Worm (Caenorhabditis elegans) whole organism, L1 larva: Measurements from ENCODE around the gene let-92.

ENCODE experiments used
- C04F5.9 ChIP-seq: sonication (generic microtip); optimal IDR thresholded peaks from 2 replicates; lab custom pipeline; 2016; ENCODE audit warnings: missing genetic modification characterization, missing compliant biosample characterization
- Y116A8C.19 ChIP-seq: sonication (generic microtip); optimal IDR thresholded peaks from 2 replicates; lab custom pipeline; 2016; ENCODE audit warnings: missing compliant biosample characterization, missing genetic modification characterization, borderline replicate concordance
- ceh-63 ChIP-seq: fragments of 200-800 bp; sonication (Bioruptor generic); optimal IDR thresholded peaks from 2 replicates; lab custom pipeline; 2018; ENCODE audit warnings: mild to moderate bottlenecking, missing genetic modification characterization, missing compliant biosample characterization
- ceh-8 ChIP-seq: fragments of 200-800 bp; sonication (Bioruptor generic); optimal IDR thresholded peaks from 2 replicates; lab custom pipeline; 2018; ENCODE audit warnings: mild to moderate bottlenecking, missing genetic modification characterization, moderate library complexity, missing compliant biosample characterization
- ceh-82 ChIP-seq, 3 experiments: fragments of 150-350 bp in 1 of 3; sonication (generic microtip) in 2 of 3; optimal IDR thresholded peaks; 2 replicates each; lab custom pipeline; 2014 to 2017; ENCODE audit warnings: missing biosample characterization in 3 of 3, missing genetic modification characterization in 3 of 3
- ces-1 ChIP-seq: fragments of 150-350 bp; optimal IDR thresholded peaks from 2 replicates; lab custom pipeline; 2014; ENCODE audit warnings: missing biosample characterization, missing genetic modification reagents, missing genetic modification characterization
- dpl-1 ChIP-seq, 3 experiments: fragments of 150-350 bp in 2 of 3; sonication (generic microtip) in 1 of 3; optimal IDR thresholded peaks; 2 replicates each; lab custom pipeline; 2014 to 2017; ENCODE audit warnings: missing biosample characterization in 3 of 3, missing genetic modification characterization in 3 of 3, missing genetic modification reagents in 3 of 3
- dsc-1 ChIP-seq: sonication (generic microtip); optimal IDR thresholded peaks from 2 replicates; lab custom pipeline; 2016; ENCODE audit warnings: mild to moderate bottlenecking, missing genetic modification characterization, missing compliant biosample characterization
- efl-1 ChIP-seq, 4 experiments: fragments of 150-350 bp; optimal IDR thresholded peaks in 3 of 4; peaks in 1 of 4; 1 replicate in 1 of 4; 2 replicates in 3 of 4; lab custom pipeline; 2014; ENCODE audit warnings: missing biosample characterization in 2 of 4, missing genetic modification characterization in 2 of 4, missing genetic modification reagents in 2 of 4
- efl-3 ChIP-seq: fragments of 200-800 bp; sonication (Bioruptor generic); optimal IDR thresholded peaks from 2 replicates; lab custom pipeline; 2018; ENCODE audit warnings: mild to moderate bottlenecking, missing genetic modification characterization, missing compliant biosample characterization
- elt-2 ChIP-seq: sonication (generic microtip); optimal IDR thresholded peaks from 2 replicates; lab custom pipeline; 2016; ENCODE audit warnings: missing genetic modification characterization, mild to moderate bottlenecking, inconsistent platforms, missing compliant biosample characterization, missing genetic modification reagents
- fkh-10 ChIP-seq: sonication (generic microtip); optimal IDR thresholded peaks from 2 replicates; lab custom pipeline; 2017; ENCODE audit warnings: missing biosample characterization, missing genetic modification reagents, missing genetic modification characterization
- fkh-8 ChIP-seq: sonication (generic microtip); optimal IDR thresholded peaks from 2 replicates; lab custom pipeline; 2016; ENCODE audit warnings: mild to moderate bottlenecking, missing genetic modification characterization, missing compliant biosample characterization
- fos-1 ChIP-seq: fragments of 150-350 bp; optimal IDR thresholded peaks from 2 replicates; lab custom pipeline; 2014; ENCODE audit warnings: missing biosample characterization, missing genetic modification characterization
- grh-1 ChIP-seq: fragments of 200-800 bp; sonication (Bioruptor generic); IDR thresholded peaks from 2 replicates; pipeline ENCODE4 v1.3.6; 2022; ENCODE audit warnings: missing genetic modification reagents, missing genetic modification characterization, missing compliant biosample characterization
- hlh-17 ChIP-seq: fragments of 200-800 bp; sonication (Bioruptor generic); optimal IDR thresholded peaks from 2 replicates; lab custom pipeline; 2018; ENCODE audit warnings: missing genetic modification characterization, mild to moderate bottlenecking, missing compliant biosample characterization, moderate library complexity, borderline replicate concordance
- hpl-2 ChIP-seq: fragments of 150-350 bp; optimal IDR thresholded peaks from 2 replicates; lab custom pipeline; 2014; ENCODE audit warnings: missing biosample characterization, missing genetic modification reagents, missing genetic modification characterization
- irx-1 ChIP-seq: sonication (generic microtip); optimal IDR thresholded peaks from 2 replicates; lab custom pipeline; 2016; ENCODE audit warnings: missing genetic modification characterization, missing compliant biosample characterization
- isw-1 ChIP-seq: fragments of 200-800 bp; sonication (Bioruptor generic); IDR thresholded peaks from 2 replicates; pipeline ENCODE4 v1.3.6; 2022; ENCODE audit warnings: missing genetic modification characterization, missing compliant biosample characterization
- jun-1 ChIP-seq: fragments of 150-350 bp; optimal IDR thresholded peaks from 2 replicates; lab custom pipeline; 2014; ENCODE audit warnings: missing biosample characterization, missing genetic modification reagents, missing genetic modification characterization
- lin-14 ChIP-seq: fragments of 200-800 bp; sonication (Bioruptor generic); optimal IDR thresholded peaks from 2 replicates; lab custom pipeline; 2018; ENCODE audit warnings: mild to moderate bottlenecking, missing genetic modification characterization, moderate library complexity, missing compliant biosample characterization
- lin-15B ChIP-seq: fragments of 150-350 bp; sonication (generic microtip); optimal IDR thresholded peaks from 3 replicates; lab custom pipeline; 2014; ENCODE audit warnings: missing biosample characterization, missing genetic modification characterization
- lin-35 ChIP-seq, 2 experiments: fragments of 150-350 bp; optimal IDR thresholded peaks; 2 replicates each; lab custom pipeline; 2014; ENCODE audit warnings: missing biosample characterization in 2 of 2, missing genetic modification characterization in 2 of 2, missing genetic modification reagents in 2 of 2
- lsy-2 ChIP-seq, 2 experiments: fragments of 150-350 bp; optimal IDR thresholded peaks; 2 replicates each; lab custom pipeline; 2014; ENCODE audit warnings: missing biosample characterization in 2 of 2, missing genetic modification characterization in 2 of 2
- mab-9 ChIP-seq: fragments of 200-800 bp; sonication (Bioruptor generic); IDR thresholded peaks from 2 replicates; pipeline ENCODE4 v1.3.6; 2022; ENCODE audit warnings: missing genetic modification reagents, missing genetic modification characterization, missing compliant biosample characterization
- mdl-1 ChIP-seq, 2 experiments: fragments of 150-350 bp; optimal IDR thresholded peaks; 2 replicates each; lab custom pipeline; 2014 to 2017; ENCODE audit warnings: missing biosample characterization in 2 of 2, missing genetic modification characterization in 2 of 2, inconsistent platforms in 1 of 2
- mef-2 ChIP-seq: fragments of 150-350 bp; optimal IDR thresholded peaks from 2 replicates; lab custom pipeline; 2014; ENCODE audit warnings: missing biosample characterization, missing genetic modification characterization
- nhr-20 ChIP-seq: sonication (generic microtip); optimal IDR thresholded peaks from 2 replicates; lab custom pipeline; 2016; ENCODE audit warnings: mild to moderate bottlenecking, missing genetic modification characterization, missing compliant biosample characterization
- nhr-47 ChIP-seq: sonication (generic microtip); optimal IDR thresholded peaks from 2 replicates; lab custom pipeline; 2016; ENCODE audit warnings: mild to moderate bottlenecking, missing genetic modification characterization, moderate library complexity, missing compliant biosample characterization
- nhr-71 ChIP-seq: sonication (generic microtip); optimal IDR thresholded peaks from 2 replicates; lab custom pipeline; 2016; ENCODE audit warnings: mild to moderate bottlenecking, missing genetic modification characterization, moderate library complexity, missing compliant biosample characterization
- snu-23 ChIP-seq: sonication (generic microtip); optimal IDR thresholded peaks from 2 replicates; lab custom pipeline; 2016; ENCODE audit warnings: missing genetic modification characterization, missing compliant biosample characterization
- sox-4 ChIP-seq: sonication (generic microtip); optimal IDR thresholded peaks from 2 replicates; lab custom pipeline; 2016; ENCODE audit warnings: missing genetic modification characterization, missing compliant biosample characterization
- sup-37 ChIP-seq: fragments of 200-800 bp; sonication (Bioruptor generic); optimal IDR thresholded peaks from 2 replicates; lab custom pipeline; 2018; ENCODE audit warnings: mild to moderate bottlenecking, missing genetic modification characterization, missing compliant biosample characterization
- swsn-7 ChIP-seq: sonication (generic microtip); optimal IDR thresholded peaks from 2 replicates; lab custom pipeline; 2016; ENCODE audit warnings: missing genetic modification characterization, missing compliant biosample characterization
- tbx-2 ChIP-seq: sonication (generic microtip); optimal IDR thresholded peaks from 2 replicates; lab custom pipeline; 2016; ENCODE audit warnings: missing genetic modification characterization, missing compliant biosample characterization
- unc-30 ChIP-seq: sonication (generic microtip); optimal IDR thresholded peaks from 2 replicates; lab custom pipeline; 2017; ENCODE audit warnings: missing biosample characterization, missing genetic modification characterization
- unc-62 ChIP-seq: fragments of 150-350 bp; optimal IDR thresholded peaks from 2 replicates; lab custom pipeline; 2014; ENCODE audit warnings: missing biosample characterization, missing genetic modification reagents, missing genetic modification characterization
- unc-86 ChIP-seq: sonication (generic microtip); optimal IDR thresholded peaks from 2 replicates; lab custom pipeline; 2016; ENCODE audit warnings: missing genetic modification characterization, missing compliant biosample characterization
- unc-98 ChIP-seq: fragments of 200-800 bp; sonication (Bioruptor generic); IDR thresholded peaks from 2 replicates; pipeline ENCODE4 v1.3.6; 2022; ENCODE audit warnings: missing genetic modification characterization, missing compliant biosample characterization
- vab-15 ChIP-seq: sonication (generic microtip); optimal IDR thresholded peaks from 2 replicates; lab custom pipeline; 2017; ENCODE audit warnings: missing genotype, mild to moderate bottlenecking, missing genetic modification characterization, missing compliant biosample characterization
- xbp-1 ChIP-seq: sonication (generic microtip); optimal IDR thresholded peaks from 2 replicates; lab custom pipeline; 2016; ENCODE audit warnings: missing genetic modification characterization, missing compliant biosample characterization
- ztf-11 ChIP-seq, 2 experiments: sonication (generic microtip); optimal IDR thresholded peaks; 2 replicates each; lab custom pipeline; 2016 to 2017; ENCODE audit warnings: missing genetic modification characterization in 2 of 2, missing biosample characterization in 1 of 2, missing compliant biosample characterization in 1 of 2

Gene let-92

DNA sequence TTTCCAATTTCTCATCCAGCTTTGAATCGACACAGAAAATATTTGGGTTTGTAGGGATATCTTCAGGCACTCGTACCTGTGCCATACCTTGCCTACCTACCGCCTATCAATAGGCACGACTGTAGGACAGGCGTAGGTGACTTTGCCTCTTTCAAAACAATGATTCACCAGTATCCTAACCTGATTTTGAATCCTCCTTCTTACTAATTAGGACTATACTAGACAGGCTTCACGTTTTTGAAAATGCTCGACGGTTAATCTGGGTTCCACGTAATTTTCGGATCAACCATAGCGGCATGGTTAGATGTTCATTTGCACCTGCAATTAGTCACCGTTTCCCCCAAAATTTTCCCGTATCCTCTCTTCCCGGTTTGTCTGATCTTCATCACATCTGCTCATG is 10.2 kb downstream of the let-92 start:
- TF ChIP-seq Y116A8C.19, result no peak
- no peak for TF ChIP-seq ceh-8 (GFP tag; lab: Kevin White, UChicago)
- no peak for TF ChIP-seq jun-1 (tag; lab: Kevin White, UChicago)
- no peak for TF ChIP-seq irx-1

DNA sequence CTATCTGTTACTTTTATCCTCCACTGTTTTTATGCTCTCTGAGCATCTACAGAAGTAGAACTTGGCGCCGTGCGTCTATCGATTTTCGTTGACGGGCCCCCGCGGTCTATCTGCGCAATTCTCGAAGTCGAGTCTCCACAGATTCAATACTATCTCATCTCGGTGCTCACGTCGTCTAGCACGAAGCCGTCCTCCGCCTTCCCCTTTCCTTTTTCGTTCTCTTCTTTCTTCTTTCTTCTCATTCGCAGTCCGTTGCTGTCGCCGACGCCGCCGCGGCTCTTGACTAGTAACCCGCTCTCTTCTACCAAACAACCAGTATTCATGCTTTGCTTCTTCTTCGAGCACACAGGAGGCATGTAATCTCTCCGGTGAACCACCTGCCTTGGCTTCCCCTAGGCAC is 12.8 kb downstream of the let-92 start:
- TF ChIP-seq mab-9 (GFP tag; lab: Robert Waterston, UW) (no peak), efl-3 (GFP tag; lab: Kevin White, UChicago) (no peak), unc-62 (GFP tag; lab: Kevin White, UChicago) (no peak), C04F5.9 (tag; lab: Kevin White, UChicago) (no peak), dsc-1 (tag; lab: Kevin White, UChicago) (peak; percentile 44), hpl-2 (GFP tag; lab: Kevin White, UChicago) (no peak), swsn-7 (tag; lab: Kevin White, UChicago) (peak; percentile 41), fkh-8 (tag; lab: Kevin White, UChicago) (peak; percentile 89), hlh-17 (GFP tag; lab: Kevin White, UChicago) (no peak), ces-1 (no peak), fkh-10 (GFP tag; lab: Kevin White, UChicago) (peak; percentile 38), xbp-1 (peak; percentile 3), lsy-2 (tag; optimal IDR thresholded peaks at IDR 0.05; lab: Kevin White, UChicago) (peak; percentile 12 to 43), dpl-1 (GFP tag; optimal IDR thresholded peaks at IDR 0.05; lab: Kevin White, UChicago) (peak in 1 of 3 experiments; percentile 20), ceh-82 (tag; optimal IDR thresholded peaks at IDR 0.05; lab: Kevin White, UChicago) (peak in 2 of 3 experiments; percentile 28 to 63), unc-30 (tag; lab: Kevin White, UChicago) (no peak), unc-86 (tag; lab: Kevin White, UChicago) (peak; percentile 59), mef-2 (tag; lab: Kevin White, UChicago) (no peak), nhr-71 (tag; lab: Kevin White, UChicago) (peak; percentile 51), lin-15B (tag; lab: Kevin White, UChicago) (no peak), lin-35 (GFP tag; optimal IDR thresholded peaks at IDR 0.05; lab: Kevin White, UChicago) (peak in 1 of 2 experiments; percentile 17), grh-1 (GFP tag; lab: Robert Waterston, UW) (no peak), elt-2 (tag; lab: Kevin White, UChicago) (no peak), snu-23 (peak; percentile 45), tbx-2 (tag; lab: Kevin White, UChicago) (peak; percentile 39), vab-15 (tag; lab: Kevin White, UChicago) (no peak), ztf-11 (tag; optimal IDR thresholded peaks at IDR 0.05; lab: Kevin White, UChicago) (peak in 1 of 2 experiments; percentile 42), mdl-1 (tag; optimal IDR thresholded peaks at IDR 0.05; lab: Kevin White, UChicago) (no peak), nhr-20 (tag; lab: Kevin White, UChicago) (peak; percentile 3), sup-37 (GFP tag; lab: Kevin White, UChicago) (no peak), ceh-63 (GFP tag; lab: Kevin White, UChicago) (no peak), irx-1 (no peak), efl-1 (optimal IDR thresholded peaks at IDR 0.05; lab: Kevin White, UChicago) (peak; percentile 7 to 26), efl-1 (GFP tag; optimal IDR thresholded peaks at IDR 0.05 in 1 of 2; lab: Kevin White, UChicago) (no peak), isw-1 (GFP tag; lab: Robert Waterston, UW) (peak; percentile 28), fos-1 (tag; lab: Kevin White, UChicago) (no peak), sox-4 (tag; lab: Kevin White, UChicago) (peak; percentile 42), lin-14 (GFP tag; lab: Kevin White, UChicago) (peak; percentile 82), unc-98 (no peak), nhr-47 (peak; percentile 55), ceh-8 (GFP tag; lab: Kevin White, UChicago) (peak; percentile 30)
